Worm (Caenorhabditis elegans) whole organism, late embryonic: ENCODE results near the gene M03F8.7.

Experiments used
- C08G9.2 ChIP-seq: sonication (generic microtip); optimal IDR thresholded peaks from 2 replicates; lab custom pipeline; 2016; ENCODE audit warnings: mild to moderate bottlenecking, missing genetic modification characterization, moderate library complexity, missing compliant biosample characterization
- K02D7.2 ChIP-seq: sonication (generic microtip); optimal IDR thresholded peaks from 2 replicates; lab custom pipeline; 2017; ENCODE audit warnings: mild to moderate bottlenecking, missing genetic modification characterization, missing compliant biosample characterization
- Y22D7AL.16 ChIP-seq: sonication (generic microtip); optimal IDR thresholded peaks from 2 replicates; lab custom pipeline; 2016; ENCODE audit warnings: missing genetic modification characterization, missing compliant biosample characterization
- ahr-1 ChIP-seq: sonication (generic microtip); optimal IDR thresholded peaks from 2 replicates; lab custom pipeline; 2016; ENCODE audit warnings: missing genetic modification characterization, missing compliant biosample characterization
- ceh-14 ChIP-seq: sonication (generic microtip); optimal IDR thresholded peaks from 2 replicates; lab custom pipeline; 2016; ENCODE audit warnings: missing genotype, missing genetic modification characterization, missing compliant biosample characterization
- ceh-18 ChIP-seq: sonication (generic microtip); optimal IDR thresholded peaks from 2 replicates; lab custom pipeline; 2016; ENCODE audit warnings: missing genetic modification characterization, missing compliant biosample characterization
- ceh-22 ChIP-seq: sonication (generic microtip); optimal IDR thresholded peaks from 2 replicates; lab custom pipeline; 2017; ENCODE audit warnings: missing biosample characterization, missing genetic modification characterization
- ceh-24 ChIP-seq: sonication (generic microtip); optimal IDR thresholded peaks from 2 replicates; lab custom pipeline; 2016; ENCODE audit warnings: mild to moderate bottlenecking, missing genetic modification characterization, missing compliant biosample characterization
- ceh-30 ChIP-seq: fragments of 150-350 bp; optimal IDR thresholded peaks from 2 replicates; lab custom pipeline; 2014; ENCODE audit warnings: missing biosample characterization, missing genetic modification characterization
- ceh-31 ChIP-seq: sonication (generic microtip); optimal IDR thresholded peaks from 2 replicates; lab custom pipeline; 2016; ENCODE audit warnings: missing genetic modification characterization, missing compliant biosample characterization
- ceh-34 ChIP-seq: sonication (generic microtip); optimal IDR thresholded peaks from 2 replicates; lab custom pipeline; 2016; ENCODE audit warnings: mild to moderate bottlenecking, missing genetic modification characterization, missing compliant biosample characterization
- ceh-45 ChIP-seq: fragments of 200-800 bp; sonication (Bioruptor generic); IDR thresholded peaks from 2 replicates; pipeline ENCODE4 v1.3.6; 2022; ENCODE audit warnings: missing genetic modification reagents, missing genetic modification characterization, missing compliant biosample characterization
- ceh-48 ChIP-seq: sonication (generic microtip); optimal IDR thresholded peaks from 2 replicates; lab custom pipeline; 2016; ENCODE audit warnings: missing genetic modification characterization, inconsistent platforms, missing compliant biosample characterization
- ceh-6 ChIP-seq: fragments of 200-800 bp; sonication (Bioruptor generic); optimal IDR thresholded peaks from 2 replicates; lab custom pipeline; 2018; ENCODE audit warnings: mild to moderate bottlenecking, missing genetic modification characterization, missing compliant biosample characterization
- ceh-9 ChIP-seq: sonication (generic microtip); optimal IDR thresholded peaks from 2 replicates; lab custom pipeline; 2016; ENCODE audit warnings: mild to moderate bottlenecking, missing genetic modification characterization, inconsistent platforms, missing compliant biosample characterization
- che-1 ChIP-seq: sonication (generic microtip); optimal IDR thresholded peaks from 2 replicates; lab custom pipeline; 2016; ENCODE audit warnings: mild to moderate bottlenecking, missing genetic modification characterization, missing compliant biosample characterization
- dve-1 ChIP-seq: sonication (generic microtip); optimal IDR thresholded peaks from 2 replicates; lab custom pipeline; 2017; ENCODE audit warnings: antibody characterized with exemption, mild to moderate bottlenecking, missing genetic modification characterization, missing compliant biosample characterization
- elt-2 ChIP-seq: sonication (generic microtip); optimal IDR thresholded peaks from 2 replicates; lab custom pipeline; 2016; ENCODE audit warnings: missing genetic modification reagents, missing genetic modification characterization, missing compliant biosample characterization
- elt-4 ChIP-seq: sonication (generic microtip); optimal IDR thresholded peaks from 2 replicates; lab custom pipeline; 2016; ENCODE audit warnings: missing genetic modification characterization, missing compliant biosample characterization
- ets-4 ChIP-seq: sonication (generic microtip); optimal IDR thresholded peaks from 2 replicates; lab custom pipeline; 2016; ENCODE audit warnings: missing genetic modification characterization, missing compliant biosample characterization
- eyg-1 ChIP-seq: sonication (generic microtip); optimal IDR thresholded peaks from 2 replicates; lab custom pipeline; 2016; ENCODE audit warnings: missing genotype, missing genetic modification characterization, missing compliant biosample characterization
- fkh-10 ChIP-seq: fragments of 150-350 bp; optimal IDR thresholded peaks from 2 replicates; lab custom pipeline; 2014; ENCODE audit warnings: missing biosample characterization, missing genetic modification reagents, missing genetic modification characterization
- gmeb-2 ChIP-seq: sonication (generic microtip); optimal IDR thresholded peaks from 2 replicates; lab custom pipeline; 2016; ENCODE audit warnings: missing genetic modification characterization, inconsistent platforms, missing compliant biosample characterization
- hlh-13 ChIP-seq: fragments of 200-800 bp; sonication (Bioruptor generic); optimal IDR thresholded peaks from 2 replicates; lab custom pipeline; 2018; ENCODE audit warnings: mild to moderate bottlenecking, missing genetic modification characterization, missing compliant biosample characterization
- hlh-15 ChIP-seq: sonication (generic microtip); optimal IDR thresholded peaks from 2 replicates; lab custom pipeline; 2016; ENCODE audit warnings: missing genetic modification characterization, missing compliant biosample characterization
- hlh-30 ChIP-seq: sonication (generic microtip); optimal IDR thresholded peaks from 2 replicates; lab custom pipeline; 2017; ENCODE audit warnings: antibody characterized with exemption, missing genetic modification characterization, missing compliant biosample characterization; ENCODE audit not compliant: insufficient read depth
- hlh-6 ChIP-seq: sonication (generic microtip); optimal IDR thresholded peaks from 2 replicates; lab custom pipeline; 2016; ENCODE audit warnings: missing genotype, missing genetic modification characterization, missing compliant biosample characterization
- hlh-8 ChIP-seq: sonication (generic microtip); optimal IDR thresholded peaks from 2 replicates; lab custom pipeline; 2016; ENCODE audit warnings: missing genotype, missing genetic modification characterization, missing compliant biosample characterization
- lim-6 ChIP-seq: sonication (generic microtip); optimal IDR thresholded peaks from 2 replicates; lab custom pipeline; 2016; ENCODE audit warnings: missing genetic modification characterization, missing compliant biosample characterization
- lin-11 ChIP-seq: fragments of 200-800 bp; sonication (Bioruptor generic); optimal IDR thresholded peaks from 2 replicates; lab custom pipeline; 2018; ENCODE audit warnings: mild to moderate bottlenecking, missing genetic modification characterization, missing compliant biosample characterization
- madf-2 ChIP-seq: sonication (generic microtip); optimal IDR thresholded peaks from 2 replicates; lab custom pipeline; 2017; ENCODE audit warnings: missing genetic modification characterization, missing compliant biosample characterization
- mec-3 ChIP-seq: sonication (generic microtip); optimal IDR thresholded peaks from 2 replicates; lab custom pipeline; 2016; ENCODE audit warnings: borderline replicate concordance, missing genetic modification characterization, missing compliant biosample characterization
- nhr-11 ChIP-seq: fragments of 150-350 bp; optimal IDR thresholded peaks from 2 replicates; lab custom pipeline; 2014; ENCODE audit warnings: missing biosample characterization, missing genetic modification characterization
- nhr-232 ChIP-seq: sonication (generic microtip); optimal IDR thresholded peaks from 2 replicates; lab custom pipeline; 2016; ENCODE audit warnings: missing genetic modification characterization, missing compliant biosample characterization
- npax-4 ChIP-seq: sonication (generic microtip); optimal IDR thresholded peaks from 2 replicates; lab custom pipeline; 2016; ENCODE audit warnings: missing genetic modification characterization, missing compliant biosample characterization
- odd-2 ChIP-seq: sonication (generic microtip); optimal IDR thresholded peaks from 2 replicates; lab custom pipeline; 2017; ENCODE audit warnings: antibody characterized with exemption, mild to moderate bottlenecking, missing genetic modification characterization, missing compliant biosample characterization
- pag-3 ChIP-seq: sonication (generic microtip); optimal IDR thresholded peaks from 2 replicates; lab custom pipeline; 2016; ENCODE audit warnings: missing compliant biosample characterization, missing genetic modification characterization, borderline replicate concordance
- pat-9 ChIP-seq: fragments of 200-800 bp; sonication (Bioruptor generic); optimal IDR thresholded peaks from 2 replicates; lab custom pipeline; 2018; ENCODE audit warnings: mild to moderate bottlenecking, missing genetic modification characterization, moderate library complexity, missing compliant biosample characterization
- pax-1 ChIP-seq: fragments of 150-350 bp; optimal IDR thresholded peaks from 2 replicates; lab custom pipeline; 2014; ENCODE audit warnings: missing biosample characterization, missing genetic modification characterization
- pha-4 ChIP-seq: fragments of 150-350 bp; optimal IDR thresholded peaks from 2 replicates; lab custom pipeline; 2018; ENCODE audit warnings: missing biosample characterization, missing genetic modification reagents, missing genetic modification characterization
- pqm-1 ChIP-seq: sonication (generic microtip); optimal IDR thresholded peaks from 2 replicates; lab custom pipeline; 2016; ENCODE audit warnings: missing genetic modification characterization, missing compliant biosample characterization
- rnt-1 ChIP-seq: sonication (generic microtip); optimal IDR thresholded peaks from 2 replicates; lab custom pipeline; 2016; ENCODE audit warnings: missing genetic modification characterization, missing compliant biosample characterization
- sdc-2 ChIP-seq: sonication (generic microtip); optimal IDR thresholded peaks from 2 replicates; lab custom pipeline; 2016; ENCODE audit warnings: missing genotype, missing genetic modification characterization, missing compliant biosample characterization
- sox-4 ChIP-seq: sonication (generic microtip); optimal IDR thresholded peaks from 2 replicates; lab custom pipeline; 2017; ENCODE audit warnings: mild to moderate bottlenecking, missing genetic modification characterization, inconsistent platforms, missing compliant biosample characterization
- tbx-2 ChIP-seq: sonication (generic microtip); optimal IDR thresholded peaks from 2 replicates; lab custom pipeline; 2016; ENCODE audit warnings: missing genetic modification characterization, missing compliant biosample characterization
- tbx-7 ChIP-seq: sonication (generic microtip); optimal IDR thresholded peaks from 2 replicates; lab custom pipeline; 2016; ENCODE audit warnings: missing genotype, missing genetic modification characterization, missing compliant biosample characterization
- ttx-3 ChIP-seq: sonication (generic microtip); optimal IDR thresholded peaks from 2 replicates; lab custom pipeline; 2016; ENCODE audit warnings: missing genetic modification reagents, missing genetic modification characterization, missing compliant biosample characterization
- unc-3 ChIP-seq, 2 experiments: fragments of 200-800 bp in 1 of 2; sonication (Bioruptor generic) in 1 of 2; sonication (generic microtip) in 1 of 2; conservative IDR thresholded peaks in 1 of 2; optimal IDR thresholded peaks in 1 of 2; 2 replicates each; pipeline versions ENCODE4 v1.3.6 to Lab custom; 2016 to 2022; ENCODE audit warnings: missing compliant biosample characterization in 2 of 2, missing genetic modification characterization in 2 of 2, missing genetic modification reagents in 1 of 2
- unc-42 ChIP-seq: sonication (generic microtip); optimal IDR thresholded peaks from 2 replicates; lab custom pipeline; 2016; ENCODE audit warnings: missing genotype, missing genetic modification characterization, missing compliant biosample characterization
- unc-55 ChIP-seq: sonication (generic microtip); optimal IDR thresholded peaks from 2 replicates; lab custom pipeline; 2017; ENCODE audit warnings: missing biosample characterization, missing genetic modification reagents, missing genetic modification characterization
- unc-86 ChIP-seq: sonication (generic microtip); optimal IDR thresholded peaks from 2 replicates; lab custom pipeline; 2016; ENCODE audit warnings: missing genetic modification characterization, missing compliant biosample characterization
- zip-5 ChIP-seq: sonication (generic microtip); optimal IDR thresholded peaks from 2 replicates; lab custom pipeline; 2016; ENCODE audit warnings: missing genetic modification characterization, missing compliant biosample characterization
- ztf-16 ChIP-seq: sonication (generic microtip); optimal IDR thresholded peaks from 2 replicates; lab custom pipeline; 2017; ENCODE audit warnings: missing genetic modification characterization, missing compliant biosample characterization

Gene M03F8.7

ce11 chrV:5917707-5918106, 19.0 kb upstream of the M03F8.7 start, which contains the start of gene lrpr-1 (continued):
- no peak for TF ChIP-seq hlh-15 (tag; lab: Kevin White, UChicago)
- peak; percentile 69 for TF ChIP-seq ceh-14
- no peak for TF ChIP-seq ztf-16 (tag; lab: Kevin White, UChicago)
- no peak for TF ChIP-seq nhr-232 (tag; lab: Kevin White, UChicago)
- TF ChIP-seq ceh-9 (tag; lab: Kevin White, UChicago) = no peak
- peak; percentile 11 for TF ChIP-seq ttx-3 (tag; lab: Kevin White, UChicago)
- TF ChIP-seq pqm-1 (tag; lab: Kevin White, UChicago) = no peak
- TF ChIP-seq zip-5 = peak; percentile 82
- no peak for TF ChIP-seq sdc-2
- TF ChIP-seq hlh-13 = no peak
- TF ChIP-seq pat-9 (tag; lab: Kevin White, UChicago) = no peak
- peak; percentile 55 for TF ChIP-seq lim-6 (tag; lab: Kevin White, UChicago)
- no peak for TF ChIP-seq lin-11 (tag; lab: Kevin White, UChicago)
- no peak for TF ChIP-seq ceh-30 (tag; lab: Kevin White, UChicago)
- no peak for TF ChIP-seq elt-4 (tag; lab: Kevin White, UChicago)
- TF ChIP-seq ceh-18 (tag; lab: Kevin White, UChicago) = no peak
- TF ChIP-seq rnt-1 (tag; lab: Kevin White, UChicago) = peak; percentile 74
- TF ChIP-seq ceh-31 (tag; lab: Kevin White, UChicago) = peak; percentile 94
- peak; percentile 36 for TF ChIP-seq madf-2
- TF ChIP-seq dve-1 (tag; lab: Kevin White, UChicago) = no peak
- TF ChIP-seq ets-4 (tag; lab: Kevin White, UChicago) = peak; percentile 96
- no peak for TF ChIP-seq ceh-22 (tag; lab: Kevin White, UChicago)
- no peak for TF ChIP-seq sox-4
- no peak for TF ChIP-seq unc-3 (GFP tag; conservative IDR thresholded peaks at IDR 0.05; lab: Robert Waterston, UW)
- TF ChIP-seq unc-3 (tag; optimal IDR thresholded peaks at IDR 0.05; lab: Kevin White, UChicago) = no peak
- peak; percentile 92 for TF ChIP-seq mec-3 (tag; lab: Kevin White, UChicago)
- peak; percentile 98 for TF ChIP-seq C08G9.2
- peak; percentile 51 for TF ChIP-seq unc-42
- TF ChIP-seq unc-55 (GFP tag; lab: Kevin White, UChicago) = no peak
- no peak for TF ChIP-seq pax-1
- TF ChIP-seq npax-4 (tag; lab: Kevin White, UChicago) = no peak
- no peak for TF ChIP-seq K02D7.2 (tag; lab: Kevin White, UChicago)
- no peak for TF ChIP-seq nhr-11
- no peak for TF ChIP-seq odd-2 (tag; lab: Kevin White, UChicago)
- TF ChIP-seq ceh-48 = no peak
- no peak for TF ChIP-seq hlh-30 (tag; lab: Kevin White, UChicago)
- peak; percentile 27 for TF ChIP-seq ahr-1 (tag; lab: Kevin White, UChicago)
- TF ChIP-seq ceh-45 (GFP tag; lab: Robert Waterston, UW) = no peak
- no peak for TF ChIP-seq pag-3 (tag; lab: Kevin White, UChicago)
- peak; percentile 97 for TF ChIP-seq tbx-7 (tag; lab: Kevin White, UChicago)
- no peak for TF ChIP-seq pha-4 (tag; lab: Kevin White, UChicago)
- TF ChIP-seq hlh-6 (tag; lab: Kevin White, UChicago) = no peak
- no peak for TF ChIP-seq che-1 (tag; lab: Kevin White, UChicago)
- TF ChIP-seq tbx-2 (tag; lab: Kevin White, UChicago) = peak; percentile 91
- TF ChIP-seq ceh-6 (GFP tag; lab: Kevin White, UChicago) = no peak
- no peak for TF ChIP-seq gmeb-2 (tag; lab: Kevin White, UChicago)
- TF ChIP-seq ceh-24 = no peak
- TF ChIP-seq eyg-1 (tag; lab: Kevin White, UChicago) = no peak
- peak; percentile 12 for TF ChIP-seq unc-86 (tag; lab: Kevin White, UChicago)
- peak; percentile 83 for TF ChIP-seq hlh-8 (tag; lab: Kevin White, UChicago)
- no peak for TF ChIP-seq Y22D7AL.16 (tag; lab: Kevin White, UChicago)
- no peak for TF ChIP-seq fkh-10 (GFP tag; lab: Kevin White, UChicago)
- TF ChIP-seq ceh-34 (tag; lab: Kevin White, UChicago) = no peak
- TF ChIP-seq elt-2 (tag; lab: Kevin White, UChicago) = no peak
